Worm (Caenorhabditis elegans) whole organism, mixed stage, embryonic: ENCODE data around the gene K06A4.7.

Experiments used
- M03D4.4 ChIP-seq: sonication (generic microtip); optimal IDR thresholded peaks from 2 replicates; lab custom pipeline; 2017; ENCODE audit warnings: mild to moderate bottlenecking, missing genetic modification characterization, missing compliant biosample characterization
- elt-3 ChIP-seq: fragments of 150-350 bp; optimal IDR thresholded peaks from 2 replicates; lab custom pipeline; 2014; ENCODE audit warnings: missing biosample characterization, missing genetic modification characterization
- ham-2 ChIP-seq: fragments of 200-800 bp; sonication (Bioruptor generic); optimal IDR thresholded peaks from 2 replicates; lab custom pipeline; 2018; ENCODE audit warnings: mild to moderate bottlenecking, missing genetic modification characterization, missing compliant biosample characterization
- lin-13 ChIP-seq: fragments of 150-350 bp; optimal IDR thresholded peaks from 2 replicates; lab custom pipeline; 2014; ENCODE audit warnings: missing biosample characterization, missing genetic modification characterization
- nhr-2 ChIP-seq: fragments of 150-350 bp; optimal IDR thresholded peaks from 2 replicates; lab custom pipeline; 2014; ENCODE audit warnings: missing biosample characterization, missing genetic modification characterization
- nhr-76 ChIP-seq: sonication (generic microtip); optimal IDR thresholded peaks from 2 replicates; lab custom pipeline; 2017; ENCODE audit warnings: missing biosample characterization, missing genetic modification characterization
- pha-4 ChIP-seq: fragments of 150-350 bp; optimal IDR thresholded peaks from 2 replicates; lab custom pipeline; 2018; ENCODE audit warnings: missing biosample characterization, missing genetic modification reagents, missing genetic modification characterization

- TF ChIP-seq M03D4.4 (tag; lab: Kevin White, UChicago) (no peak), nhr-76 (tag; lab: Kevin White, UChicago) (no peak), ham-2 (GFP tag; lab: Kevin White, UChicago) (no peak), pha-4 (tag; lab: Kevin White, UChicago) (no peak), elt-3 (tag; lab: Kevin White, UChicago) (no peak), lin-13 (no peak), nhr-2 (no peak)
Observed at ce11 chrV:9506931-9507330, 15.6 kb upstream of the K06A4.7 start.
